Fruit fly (Drosophila melanogaster): ENCODE measurements around the gene Amt.

The Amt gene

DNA sequence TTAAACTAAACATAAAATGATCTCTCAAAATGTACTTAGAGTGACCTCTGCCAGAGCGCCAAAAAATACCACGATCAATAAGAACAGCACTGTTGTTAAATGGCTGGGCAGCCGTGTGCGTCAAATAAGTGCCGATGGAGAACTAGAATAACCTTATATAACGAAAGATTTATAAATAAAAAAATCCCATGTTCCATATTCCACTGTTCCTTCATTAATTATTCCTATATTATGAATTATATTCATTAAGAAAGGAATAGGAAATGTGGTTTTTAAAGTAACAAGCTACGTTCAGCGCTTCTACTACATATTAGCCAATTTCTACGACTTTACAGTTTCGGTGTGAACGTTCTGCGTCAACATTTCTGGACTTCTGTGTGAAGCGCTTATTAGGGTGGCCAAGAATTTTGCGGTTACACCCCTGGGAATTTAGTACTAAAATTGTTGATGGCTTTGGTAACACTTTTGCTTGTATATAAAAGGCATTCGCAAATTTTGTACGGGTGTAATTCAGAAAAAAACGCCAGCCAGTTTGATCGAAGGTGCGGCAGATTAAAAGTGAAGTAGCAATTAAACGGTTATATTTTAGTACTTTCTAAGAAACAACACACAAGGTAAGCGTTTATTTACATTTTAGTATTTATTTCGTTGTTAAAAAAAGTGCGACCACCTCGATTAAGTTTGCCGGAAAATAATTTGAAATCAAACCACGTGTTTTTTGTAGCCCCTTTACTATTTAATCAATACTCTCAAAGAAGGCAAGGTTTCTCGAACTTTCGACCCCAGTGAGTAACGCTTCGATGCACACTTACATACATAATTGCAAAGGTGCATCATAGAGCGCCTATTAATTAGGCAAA lies 6.5 kb downstream of the Amt start, which contains the start of the genes tefu and Hsc70-4 (continued):
- TF ChIP-seq CG2129 (GFP tag; IDR thresholded peaks at IDR 0.05; ENCODE audit: partially characterized antibody) (no peak), Mrtf (GFP tag; IDR thresholded peaks at IDR 0.05) (peak; percentile 83), Poxn (GFP tag; IDR thresholded peaks at IDR 0.05) (no peak; the same call in 1 of the 2 replicates), CG10959 (GFP tag; IDR thresholded peaks at IDR 0.05) (peak; percentile 30; the same call in 1 of the 2 replicates), Dip3 (GFP tag; optimal IDR thresholded peaks at IDR 0.05) (peak; percentile 77), Adf1 (GFP tag; IDR thresholded peaks at IDR 0.05) (no peak; the same call in 1 of the 2 replicates), Rfx (GFP tag; IDR thresholded peaks at IDR 0.05) (peak; percentile 88), grn (GFP tag; optimal IDR thresholded peaks at IDR 0.05) (no peak), scrt (GFP tag; optimal IDR thresholded peaks at IDR 0.05) (peak; percentile 30), crol (GFP tag; IDR thresholded peaks at IDR 0.05) (no peak), CG3847 (GFP tag; IDR thresholded peaks at IDR 0.05) (peak; percentile 88), CG9215 (GFP tag; IDR thresholded peaks at IDR 0.05) (peak; percentile 81), CG18599 (GFP tag; optimal IDR thresholded peaks at IDR 0.05) (peak; percentile 41), cas (GFP tag; IDR thresholded peaks at IDR 0.05) (no peak; the same call in 1 of the 2 replicates), vfl (GFP tag; optimal IDR thresholded peaks at IDR 0.05) (peak; percentile 71), CG17912 (GFP tag; optimal IDR thresholded peaks at IDR 0.05) (peak; percentile 98), CG7745 (tag; optimal IDR thresholded peaks at IDR 0.05) (peak; percentile 41), CG13296 (GFP tag; optimal IDR thresholded peaks at IDR 0.05) (peak; percentile 58), CG1529 (GFP tag; optimal IDR thresholded peaks at IDR 0.05) (no peak), seq (GFP tag; IDR thresholded peaks at IDR 0.05) (peak; percentile 63), CG30020 (tag; optimal IDR thresholded peaks at IDR 0.05) (peak; percentile 97), shn (GFP tag; optimal IDR thresholded peaks at IDR 0.05) (peak; percentile 77), PHDP (tag; optimal IDR thresholded peaks at IDR 0.05) (peak; percentile 56), CG34422 (GFP tag; IDR thresholded peaks at IDR 0.05) (peak; percentile 80), CG34376 (GFP tag; optimal IDR thresholded peaks at IDR 0.05) (peak; percentile 5), CG14710 (tag; optimal IDR thresholded peaks at IDR 0.05) (peak; percentile 92), Mad (GFP tag; optimal IDR thresholded peaks at IDR 0.05) (peak; percentile 68), Fer3 (tag; optimal IDR thresholded peaks at IDR 0.05) (peak; percentile 62), CG3838 (GFP tag; optimal IDR thresholded peaks at IDR 0.05) (peak; percentile 9), Hsf (GFP tag; optimal IDR thresholded peaks at IDR 0.05) (peak; percentile 78), Hr3 (GFP tag; optimal IDR thresholded peaks at IDR 0.05) (peak; percentile 81), pzg (GFP tag; optimal IDR thresholded peaks at IDR 0.05) (peak; percentile 91), E2f2 (GFP tag; IDR thresholded peaks at IDR 0.05) (peak; percentile 71), dimm (GFP tag; IDR thresholded peaks at IDR 0.05) (peak; percentile 32; the same call in 1 of the 2 replicates), abd-A (tag; optimal IDR thresholded peaks at IDR 0.05) (no peak), GATAe (GFP tag; conservative IDR thresholded peaks at IDR 0.05) (no peak), zen (tag; optimal IDR thresholded peaks at IDR 0.05) (peak; percentile 72), oc (tag; optimal IDR thresholded peaks at IDR 0.05) (no peak), gfzf (GFP tag; optimal IDR thresholded peaks at IDR 0.05) (peak; percentile 96), vnd (GFP tag; IDR thresholded peaks at IDR 0.05; ENCODE audit: partially characterized antibody) (no peak), fru (optimal IDR thresholded peaks at IDR 0.05) (no peak), Hr39 (optimal IDR thresholded peaks at IDR 0.05) (no peak), Nf-YA (GFP tag; IDR thresholded peaks at IDR 0.05) (peak; percentile 52; the same call in 1 of the 2 replicates), CG18011 (GFP tag; optimal IDR thresholded peaks at IDR 0.05) (no peak), Stat92E (GFP tag; optimal IDR thresholded peaks at IDR 0.05) (peak in 1 of 3 experiments; percentile 37), CG14441 (GFP tag; IDR thresholded peaks at IDR 0.05) (peak; percentile 86), CG1647 (GFP tag; optimal IDR thresholded peaks at IDR 0.05) (peak; percentile 83), prd (optimal IDR thresholded peaks at IDR 0.05) (no peak), prd (GFP tag; IDR thresholded peaks at IDR 0.05) (peak; percentile 88), Ptx1 (GFP tag; IDR thresholded peaks at IDR 0.05) (peak; percentile 84)

All from whole organism, embryonic.